Fruit fly (Drosophila melanogaster) whole organism: Measurements from ENCODE around the gene vri.

Experiments
- EcR ChIP-seq, 2 experiments: fragments of >200 bp; optimal IDR thresholded peaks; 2 replicates each; lab custom pipeline; 2017; ENCODE audit warnings: missing biosample characterization in 2 of 2, missing genetic modification characterization in 2 of 2, missing genetic modification reagents in 2 of 2
- psq ChIP-seq: fragments of >200 bp; optimal IDR thresholded peaks from 2 replicates; lab custom pipeline; 2017

DNA sequence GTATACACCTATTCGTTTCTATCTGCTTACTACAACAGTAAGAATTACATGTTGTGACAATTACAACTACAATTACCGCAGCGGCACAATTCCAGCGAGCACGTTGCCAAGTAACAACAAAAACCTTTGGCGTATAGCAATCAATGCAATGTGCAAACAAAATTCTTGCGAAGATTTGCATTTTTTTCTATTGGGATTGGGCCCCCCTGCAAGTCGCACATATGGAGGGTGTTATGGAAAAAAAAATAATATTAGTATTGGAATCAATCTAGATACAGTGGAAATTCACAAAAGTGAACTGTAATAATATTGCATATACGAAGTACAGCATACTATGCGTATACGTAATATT, 13.9 kb downstream of the vri start:
- TF ChIP-seq EcR (GFP tag; optimal IDR thresholded peaks at IDR 0.05; lab: Kevin White, UChicago) (no peak), psq (lab: Kevin White, UChicago) (no peak)
